Fruit fly (Drosophila melanogaster) whole organism, adult: Measurements from ENCODE around the gene Snap24.
A peak's percentile ranks its signal among the peaks of the same experiment; 100 is the strongest.

Source experiments
- CG11617 ChIP-seq: fragments of 200-800 bp; sonication (Bioruptor generic); optimal IDR thresholded peaks from 2 replicates; lab custom pipeline; 2017; ENCODE audit warnings: mild to moderate bottlenecking, missing biosample characterization, missing genetic modification reagents, missing genetic modification characterization
- CG12768 ChIP-seq: fragments of 200-800 bp; sonication (Bioruptor generic); optimal IDR thresholded peaks from 2 replicates; lab custom pipeline; 2017; ENCODE audit warnings: missing biosample characterization, missing genetic modification characterization, mild to moderate bottlenecking, moderate library complexity, missing genetic modification reagents
- CG14711 ChIP-seq: fragments of 200-800 bp; sonication (Bioruptor generic); optimal IDR thresholded peaks from 2 replicates; lab custom pipeline; 2018; ENCODE audit warnings: missing biosample characterization, mild to moderate bottlenecking, missing genetic modification characterization, moderate library complexity
- CG1620 ChIP-seq: fragments of 200-800 bp; sonication (Bioruptor generic); optimal IDR thresholded peaks from 2 replicates; lab custom pipeline; 2016; ENCODE audit warnings: missing biosample characterization, missing genetic modification characterization
- CG33017 ChIP-seq: fragments of 200-800 bp; sonication (Bioruptor generic); optimal IDR thresholded peaks from 2 replicates; lab custom pipeline; 2018; ENCODE audit warnings: missing biosample characterization, mild to moderate bottlenecking, missing genetic modification characterization, moderate library complexity
- CG5204 ChIP-seq: fragments of 200-800 bp; sonication (Bioruptor generic); optimal IDR thresholded peaks from 2 replicates; lab custom pipeline; 2016; ENCODE audit warnings: missing biosample characterization, missing genetic modification characterization
- CG7045 ChIP-seq: fragments of 200-800 bp; sonication (Bioruptor generic); optimal IDR thresholded peaks from 2 replicates; lab custom pipeline; 2017; ENCODE audit warnings: missing biosample characterization, mild to moderate bottlenecking, missing genetic modification characterization
- CG7101 ChIP-seq: fragments of 200-800 bp; sonication (Bioruptor generic); optimal IDR thresholded peaks from 2 replicates; lab custom pipeline; 2018; ENCODE audit warnings: missing biosample characterization, mild to moderate bottlenecking, missing genetic modification characterization, moderate library complexity
- Clk ChIP-seq: fragments of 200-800 bp; sonication (Bioruptor generic); optimal IDR thresholded peaks from 2 replicates; lab custom pipeline; 2017; ENCODE audit warnings: missing biosample characterization, missing genetic modification characterization
- Crg-1 ChIP-seq: fragments of 200-800 bp; sonication (Bioruptor generic); optimal IDR thresholded peaks from 2 replicates; lab custom pipeline; 2016; ENCODE audit warnings: missing biosample characterization, missing genetic modification characterization
- Hr96 ChIP-seq: fragments of 200-800 bp; sonication (Bioruptor generic); optimal IDR thresholded peaks from 2 replicates; lab custom pipeline; 2016; ENCODE audit warnings: missing biosample characterization, missing genetic modification characterization
- Mnt ChIP-seq: fragments of 200-800 bp; sonication (Bioruptor generic); optimal IDR thresholded peaks from 2 replicates; lab custom pipeline; 2016; ENCODE audit warnings: missing biosample characterization, mild to moderate bottlenecking, missing genetic modification characterization
- bab1 ChIP-seq: fragments of 200-800 bp; sonication (Bioruptor generic); optimal IDR thresholded peaks from 3 replicates; lab custom pipeline; 2019; ENCODE audit warnings: missing biosample characterization, mild to moderate bottlenecking, missing genetic modification characterization, moderate library complexity
- cic ChIP-seq: fragments of 200-800 bp; sonication (Bioruptor generic); optimal IDR thresholded peaks from 2 replicates; lab custom pipeline; 2017; ENCODE audit warnings: missing biosample characterization, mild to moderate bottlenecking, missing genetic modification characterization, moderate library complexity
- cnc ChIP-seq, 2 experiments: fragments of >200 bp; optimal IDR thresholded peaks; 2 replicates each; lab custom pipeline; 2017
- kay ChIP-seq: fragments of 200-800 bp; sonication (Bioruptor generic); peaks from one replicate; lab custom pipeline; 2016; ENCODE audit warnings: missing biosample characterization, missing genetic modification characterization, borderline replicate concordance
- ovo ChIP-seq: fragments of 200-800 bp; sonication (Bioruptor generic); optimal IDR thresholded peaks from 2 replicates; lab custom pipeline; 2016; ENCODE audit warnings: missing biosample characterization, missing genetic modification characterization
- pad ChIP-seq: fragments of 200-800 bp; sonication (Bioruptor generic); optimal IDR thresholded peaks from 3 replicates; lab custom pipeline; 2017; ENCODE audit warnings: missing biosample characterization, missing genetic modification characterization, mild to moderate bottlenecking, moderate library complexity, missing genetic modification reagents
- tj ChIP-seq: fragments of 200-800 bp; sonication (Bioruptor generic); optimal IDR thresholded peaks from 3 replicates; lab custom pipeline; 2017; ENCODE audit warnings: missing biosample characterization, mild to moderate bottlenecking, missing genetic modification characterization, moderate library complexity
- toe ChIP-seq: fragments of 200-800 bp; sonication (Bioruptor generic); optimal IDR thresholded peaks from 2 replicates; lab custom pipeline; 2016; ENCODE audit warnings: missing biosample characterization, missing genetic modification characterization

The Snap24 gene

dm6 chr3R:9743995-9744394 lies 19.0 kb downstream of the Snap24 start:
- TF ChIP-seq bab1 (GFP tag; lab: Kevin White, UChicago), result no peak
- no peak for TF ChIP-seq cnc (optimal IDR thresholded peaks at IDR 0.05; lab: Kevin White, UChicago)
- no peak for TF ChIP-seq CG14711 (tag; lab: Kevin White, UChicago)
- TF ChIP-seq Clk, result no peak
- TF ChIP-seq CG33017, result no peak
- no peak for TF ChIP-seq CG5204 (GFP tag; lab: Kevin White, UChicago)
- TF ChIP-seq CG1620 (GFP tag; lab: Kevin White, UChicago), result no peak
- no peak for TF ChIP-seq CG11617 (GFP tag; lab: Kevin White, UChicago)
- no peak for TF ChIP-seq ovo (GFP tag; lab: Kevin White, UChicago)
- no peak for TF ChIP-seq CG7101 (tag; lab: Kevin White, UChicago)
- no peak for TF ChIP-seq tj (GFP tag; lab: Kevin White, UChicago)
- TF ChIP-seq kay (GFP tag; lab: Kevin White, UChicago), result no peak
- no peak for TF ChIP-seq Crg-1 (GFP tag; lab: Kevin White, UChicago)

- TF ChIP-seq CG5204 (GFP tag; lab: Kevin White, UChicago) (no peak), tj (GFP tag; lab: Kevin White, UChicago) (no peak), CG33017 (no peak), bab1 (GFP tag; lab: Kevin White, UChicago) (no peak), kay (GFP tag; lab: Kevin White, UChicago) (no peak), cic (GFP tag; lab: Kevin White, UChicago) (no peak), CG7045 (GFP tag; lab: Kevin White, UChicago) (no peak), CG11617 (GFP tag; lab: Kevin White, UChicago) (no peak)
Measured at dm6 chr3R:9743217-9743616, 19.7 kb downstream of the Snap24 start, which contains the start of gene CG31415. CG31415 (plus strand) TSS chr3R:9743517.

dm6 chr3R:9740713-9741112 lies 22.2 kb downstream of the Snap24 start, which contains the start of gene Pnn:
Pnn (plus strand) TSS chr3R:9740899.
- no peak for TF ChIP-seq CG12768 (GFP tag; lab: Kevin White, UChicago)
- peak; percentile 58 for TF ChIP-seq kay (GFP tag; lab: Kevin White, UChicago)
- TF ChIP-seq CG11617 (GFP tag; lab: Kevin White, UChicago), result peak; percentile 10
- no peak for TF ChIP-seq cnc (optimal IDR thresholded peaks at IDR 0.05; lab: Kevin White, UChicago)
- TF ChIP-seq Mnt (GFP tag; lab: Kevin White, UChicago), result peak; percentile 12
- TF ChIP-seq pad (GFP tag; lab: Kevin White, UChicago), result no peak
- peak; percentile 2 for TF ChIP-seq CG7101 (tag; lab: Kevin White, UChicago)

dm6 chr3R:9739793-9740192 lies 23.2 kb downstream of the Snap24 start, which contains the start of gene side-VII:
side-VII (minus strand) TSS chr3R:9739979.
- TF ChIP-seq CG5204 (GFP tag; lab: Kevin White, UChicago) (no peak), kay (GFP tag; lab: Kevin White, UChicago) (peak; percentile 27)

dm6 chr3R:9735151-9735550 lies 27.8 kb downstream of the Snap24 start:
- TF ChIP-seq CG14711 (tag; lab: Kevin White, UChicago) (no peak), ovo (GFP tag; lab: Kevin White, UChicago) (no peak), tj (GFP tag; lab: Kevin White, UChicago) (no peak), Mnt (GFP tag; lab: Kevin White, UChicago) (no peak), CG33017 (no peak)

- no peak for TF ChIP-seq kay (GFP tag; lab: Kevin White, UChicago)
- no peak for TF ChIP-seq cic (GFP tag; lab: Kevin White, UChicago)
- TF ChIP-seq CG12768 (GFP tag; lab: Kevin White, UChicago), result no peak
- no peak for TF ChIP-seq CG11617 (GFP tag; lab: Kevin White, UChicago)
- no peak for TF ChIP-seq CG7045 (GFP tag; lab: Kevin White, UChicago)
- TF ChIP-seq CG7101 (tag; lab: Kevin White, UChicago), result no peak
- no peak for TF ChIP-seq toe (GFP tag; lab: Kevin White, UChicago)
- no peak for TF ChIP-seq CG1620 (GFP tag; lab: Kevin White, UChicago)
- no peak for TF ChIP-seq tj (GFP tag; lab: Kevin White, UChicago)
- no peak for TF ChIP-seq ovo (GFP tag; lab: Kevin White, UChicago)
- TF ChIP-seq Mnt (GFP tag; lab: Kevin White, UChicago), result no peak
- no peak for TF ChIP-seq Crg-1 (GFP tag; lab: Kevin White, UChicago)
- TF ChIP-seq CG14711 (tag; lab: Kevin White, UChicago), result no peak
- no peak for TF ChIP-seq pad (GFP tag; lab: Kevin White, UChicago)
- TF ChIP-seq CG5204 (GFP tag; lab: Kevin White, UChicago), result no peak
- no peak for TF ChIP-seq Hr96 (GFP tag; lab: Kevin White, UChicago)
- no peak for TF ChIP-seq Clk
- TF ChIP-seq cnc (optimal IDR thresholded peaks at IDR 0.05; lab: Kevin White, UChicago), result no peak
Measured at dm6 chr3R:9733150-9733549, 29.8 kb downstream of the Snap24 start, which contains the start of gene alphaTub85E. alphaTub85E (minus strand) TSS chr3R:9733250.

dm6 chr3R:9730784-9731183 lies 32.2 kb downstream of the Snap24 start, which contains the start of gene FoxP:
FoxP (minus strand) TSS chr3R:9730872.
- TF ChIP-seq CG14711 (tag; lab: Kevin White, UChicago), result no peak
- peak; percentile 29 for TF ChIP-seq kay (GFP tag; lab: Kevin White, UChicago)
